Worm (Caenorhabditis elegans) whole organism, young adult: ENCODE data around the gene mec-10.
A peak's percentile ranks its signal among the peaks of the same experiment; 100 is the strongest.

Source experiments
- B0261.1 ChIP-seq: sonication (generic microtip); optimal IDR thresholded peaks from 2 replicates; lab custom pipeline; 2016; ENCODE audit warnings: mild to moderate bottlenecking, missing genetic modification characterization, moderate library complexity, missing compliant biosample characterization
- F33H1.4 ChIP-seq: fragments of 200-800 bp; sonication (Bioruptor generic); IDR thresholded peaks from 2 replicates; pipeline ENCODE4 v1.3.6; 2022; ENCODE audit warnings: missing genetic modification reagents, missing genetic modification characterization, missing compliant biosample characterization
- F57C9.4 ChIP-seq: sonication (generic microtip); optimal IDR thresholded peaks from 2 replicates; lab custom pipeline; 2017; ENCODE audit warnings: mild to moderate bottlenecking, missing genetic modification characterization, missing compliant biosample characterization
- K11D2.4 ChIP-seq: fragments of 200-800 bp; sonication (Bioruptor generic); IDR thresholded peaks from 2 replicates; pipeline ENCODE4 v1.3.6; 2022; ENCODE audit warnings: missing genetic modification reagents, missing genetic modification characterization, missing compliant biosample characterization
- T07F8.4 ChIP-seq: sonication (generic microtip); optimal IDR thresholded peaks from 2 replicates; lab custom pipeline; 2016; ENCODE audit warnings: mild to moderate bottlenecking, missing genetic modification characterization, moderate library complexity, missing compliant biosample characterization
- Y67H2A.10 ChIP-seq: fragments of 200-800 bp; sonication (Bioruptor generic); conservative IDR thresholded peaks from 2 replicates; pipeline ENCODE4 v1.3.6; 2022; ENCODE audit warnings: missing genetic modification reagents, missing genetic modification characterization, missing compliant biosample characterization
- ZK185.1 ChIP-seq: sonication (generic microtip); optimal IDR thresholded peaks from 2 replicates; lab custom pipeline; 2016; ENCODE audit warnings: mild to moderate bottlenecking, missing genetic modification characterization, missing compliant biosample characterization; ENCODE audit not compliant: poor library complexity, severe bottlenecking
- akir-1 ChIP-seq: fragments of 200-800 bp; sonication (Bioruptor generic); optimal IDR thresholded peaks from 2 replicates; lab custom pipeline; 2018; ENCODE audit warnings: mild to moderate bottlenecking, missing genetic modification characterization, moderate library complexity, missing compliant biosample characterization
- attf-5 ChIP-seq: fragments of 200-800 bp; sonication (Bioruptor generic); optimal IDR thresholded peaks from 2 replicates; lab custom pipeline; 2018; ENCODE audit warnings: mild to moderate bottlenecking, missing genetic modification characterization, missing compliant biosample characterization
- attf-6 ChIP-seq: fragments of 200-800 bp; sonication (Bioruptor generic); IDR thresholded peaks from 2 replicates; pipeline ENCODE4 v1.3.6; 2022; ENCODE audit warnings: missing genetic modification reagents, missing genetic modification characterization, missing compliant biosample characterization
- bed-1 ChIP-seq: fragments of 200-800 bp; sonication (Bioruptor generic); IDR thresholded peaks from 2 replicates; pipeline ENCODE4 v1.3.6; 2022; ENCODE audit warnings: missing genetic modification reagents, missing genetic modification characterization, missing compliant biosample characterization
- cebp-1 ChIP-seq, 2 experiments: fragments of 200-800 bp in 1 of 2; sonication (Bioruptor generic) in 1 of 2; sonication (generic microtip) in 1 of 2; IDR thresholded peaks in 1 of 2; optimal IDR thresholded peaks in 1 of 2; 2 replicates each; pipeline versions ENCODE4 v1.3.6 to Lab custom; 2017 to 2022; ENCODE audit warnings: missing compliant biosample characterization in 2 of 2, missing genetic modification characterization in 2 of 2, mild to moderate bottlenecking in 1 of 2, missing genetic modification reagents in 1 of 2, moderate library complexity in 1 of 2
- ceh-100 ChIP-seq: fragments of 200-800 bp; sonication (Bioruptor generic); IDR thresholded peaks from 2 replicates; pipeline ENCODE4 v1.3.6; 2022; ENCODE audit warnings: missing genetic modification reagents, missing genetic modification characterization, missing compliant biosample characterization
- ceh-40 ChIP-seq: fragments of 200-800 bp; sonication (Bioruptor generic); IDR thresholded peaks from 2 replicates; pipeline ENCODE4 v1.3.6; 2022; ENCODE audit warnings: missing genetic modification characterization, missing compliant biosample characterization
- ceh-79 ChIP-seq: sonication (generic microtip); optimal IDR thresholded peaks from 2 replicates; lab custom pipeline; 2017; ENCODE audit warnings: mild to moderate bottlenecking, missing genetic modification characterization, missing compliant biosample characterization
- ceh-91 ChIP-seq: fragments of 200-800 bp; sonication (Bioruptor generic); IDR thresholded peaks from 2 replicates; pipeline ENCODE4 v1.3.6; 2022; ENCODE audit warnings: missing genetic modification reagents, missing genetic modification characterization, missing compliant biosample characterization
- chd-7 ChIP-seq: sonication (generic microtip); optimal IDR thresholded peaks from 2 replicates; lab custom pipeline; 2016; ENCODE audit warnings: mild to moderate bottlenecking, missing genetic modification characterization, moderate library complexity, missing compliant biosample characterization
- dox-1 ChIP-seq: fragments of 200-800 bp; sonication (Bioruptor generic); IDR thresholded peaks from 2 replicates; pipeline ENCODE4 v1.3.6; 2022; ENCODE audit warnings: missing genetic modification reagents, missing genetic modification characterization, missing compliant biosample characterization
- dpl-1 ChIP-seq: fragments of 150-350 bp; optimal IDR thresholded peaks from 2 replicates; lab custom pipeline; 2014; ENCODE audit warnings: missing biosample characterization, missing genetic modification reagents, missing genetic modification characterization
- ekl-4 ChIP-seq: fragments of 200-800 bp; sonication (Bioruptor generic); IDR thresholded peaks from 2 replicates; pipeline ENCODE4 v1.3.6; 2022; ENCODE audit warnings: missing genetic modification reagents, missing genetic modification characterization, missing compliant biosample characterization
- ets-4 ChIP-seq: fragments of 200-800 bp; sonication (Bioruptor generic); optimal IDR thresholded peaks from 2 replicates; lab custom pipeline; 2018; ENCODE audit warnings: mild to moderate bottlenecking, missing genetic modification characterization, missing compliant biosample characterization
- fkh-3 ChIP-seq: sonication (generic microtip); optimal IDR thresholded peaks from 2 replicates; lab custom pipeline; 2016; ENCODE audit warnings: mild to moderate bottlenecking, missing genetic modification characterization, missing compliant biosample characterization
- hlh-26 ChIP-seq: fragments of 200-800 bp; sonication (Bioruptor generic); conservative IDR thresholded peaks from 2 replicates; pipeline ENCODE4 v1.3.6; 2022; ENCODE audit warnings: missing genetic modification reagents, missing genetic modification characterization, missing compliant biosample characterization
- hmg-1.2 ChIP-seq: fragments of 200-800 bp; sonication (Bioruptor generic); IDR thresholded peaks from 2 replicates; pipeline ENCODE4 v1.3.6; 2022; ENCODE audit warnings: missing genetic modification reagents, missing genetic modification characterization, missing compliant biosample characterization
- hmg-20 ChIP-seq: fragments of 200-800 bp; sonication (Bioruptor generic); IDR thresholded peaks from 2 replicates; pipeline ENCODE4 v1.3.6; 2022; ENCODE audit warnings: missing genetic modification reagents, missing genetic modification characterization, missing compliant biosample characterization
- lin-35 ChIP-seq, 3 experiments: fragments of 150-350 bp in 2 of 3; sonication (generic microtip) in 1 of 3; optimal IDR thresholded peaks; 2 replicates each; lab custom pipeline; 2014 to 2018; ENCODE audit warnings: missing biosample characterization in 3 of 3, missing genetic modification characterization in 3 of 3, missing genetic modification reagents in 3 of 3
- lin-40 ChIP-seq: sonication (generic microtip); optimal IDR thresholded peaks from 2 replicates; lab custom pipeline; 2016; ENCODE audit warnings: missing genetic modification characterization, mild to moderate bottlenecking, missing compliant biosample characterization, missing genotype, missing genetic modification reagents
- lir-1 ChIP-seq: fragments of 200-800 bp; sonication (Bioruptor generic); conservative IDR thresholded peaks from 2 replicates; pipeline ENCODE4 v1.3.6; 2022; ENCODE audit warnings: missing genetic modification reagents, missing genetic modification characterization, missing compliant biosample characterization
- madf-6 ChIP-seq: fragments of 200-800 bp; sonication (Bioruptor generic); IDR thresholded peaks from 2 replicates; pipeline ENCODE4 v1.3.6; 2022; ENCODE audit warnings: missing genetic modification reagents, missing genetic modification characterization, missing compliant biosample characterization
- mxl-1 ChIP-seq: sonication (generic microtip); optimal IDR thresholded peaks from 2 replicates; lab custom pipeline; 2016; ENCODE audit warnings: missing genetic modification characterization, missing compliant biosample characterization
- nfyb-1 ChIP-seq: fragments of 200-800 bp; sonication (Bioruptor generic); IDR thresholded peaks from 2 replicates; pipeline ENCODE4 v1.3.6; 2022; ENCODE audit warnings: missing genetic modification reagents, missing genetic modification characterization, missing compliant biosample characterization
- nhr-90 ChIP-seq: sonication (generic microtip); optimal IDR thresholded peaks from 2 replicates; lab custom pipeline; 2016; ENCODE audit warnings: missing genotype, mild to moderate bottlenecking, missing genetic modification characterization, missing compliant biosample characterization
- pbrm-1 ChIP-seq: fragments of 200-800 bp; sonication (Bioruptor generic); IDR thresholded peaks from 2 replicates; pipeline ENCODE4 v1.3.6; 2022; ENCODE audit warnings: missing genetic modification reagents, missing genetic modification characterization, missing compliant biosample characterization
- pha-4 ChIP-seq: fragments of 150-350 bp; sonication (generic microtip); optimal IDR thresholded peaks from 2 replicates; lab custom pipeline; 2014; ENCODE audit warnings: missing biosample characterization, missing genetic modification reagents, missing genetic modification characterization
- snpc-1.3 ChIP-seq: sonication (generic microtip); optimal IDR thresholded peaks from 2 replicates; lab custom pipeline; 2017; ENCODE audit warnings: missing genetic modification characterization, mild to moderate bottlenecking, missing compliant biosample characterization, antibody characterized with exemption, moderate library complexity, missing genotype, missing genetic modification reagents; ENCODE audit not compliant: insufficient read depth
- snpc-4 ChIP-seq, 5 experiments: fragments of 150-350 bp in 1 of 5; sonication (generic microtip) in 4 of 5; optimal IDR thresholded peaks; 2 replicates each; lab custom pipeline; 2014 to 2018; ENCODE audit warnings: missing genetic modification characterization in 5 of 5, missing biosample characterization in 3 of 5, antibody characterized with exemption in 2 of 5, mild to moderate bottlenecking in 2 of 5, missing compliant biosample characterization in 2 of 5, missing genotype in 2 of 5, moderate library complexity in 2 of 5, missing genetic modification reagents in 1 of 5
- unc-62 ChIP-seq: fragments of 150-350 bp; optimal IDR thresholded peaks from 2 replicates; lab custom pipeline; 2014; ENCODE audit warnings: missing biosample characterization, missing genetic modification reagents, missing genetic modification characterization
- ztf-22 ChIP-seq: fragments of 200-800 bp; sonication (Bioruptor generic); optimal IDR thresholded peaks from 2 replicates; lab custom pipeline; 2018; ENCODE audit warnings: mild to moderate bottlenecking, missing genetic modification characterization, moderate library complexity, missing compliant biosample characterization
- ztf-28 ChIP-seq: fragments of 200-800 bp; sonication (Bioruptor generic); IDR thresholded peaks from 2 replicates; pipeline ENCODE4 v1.3.6; 2022; ENCODE audit warnings: missing genetic modification reagents, missing genetic modification characterization, missing compliant biosample characterization
- ztf-3 ChIP-seq: fragments of 200-800 bp; sonication (Bioruptor generic); optimal IDR thresholded peaks from 2 replicates; lab custom pipeline; 2018; ENCODE audit warnings: mild to moderate bottlenecking, missing genetic modification characterization, missing compliant biosample characterization

Gene mec-10

ce11 chrX:8417727-8418126, 52.4 kb downstream of the mec-10 start (continued):
- TF ChIP-seq ZK185.1 (tag; lab: Kevin White, UChicago) (no peak), F57C9.4 (tag; lab: Kevin White, UChicago) (no peak), pha-4 (no peak), Y67H2A.10 (no peak), ceh-91 (GFP tag; lab: Robert Waterston, UW) (no peak), fkh-3 (tag; lab: Kevin White, UChicago) (no peak), lin-40 (tag; lab: Kevin White, UChicago) (no peak), hmg-20 (GFP tag; lab: Robert Waterston, UW) (no peak), ztf-28 (GFP tag; lab: Robert Waterston, UW) (no peak), chd-7 (no peak), snpc-4 (GFP tag; optimal IDR thresholded peaks at IDR 0.05; lab: Kevin White, UChicago) (no peak), snpc-4 (tag; optimal IDR thresholded peaks at IDR 0.05; lab: Kevin White, UChicago) (peak in 1 of 4 experiments; percentile 38), ceh-79 (tag; lab: Kevin White, UChicago) (no peak), ets-4 (GFP tag; lab: Kevin White, UChicago) (no peak), attf-6 (GFP tag; lab: Robert Waterston, UW) (no peak), ekl-4 (GFP tag; lab: Robert Waterston, UW) (no peak), K11D2.4 (GFP tag; lab: Robert Waterston, UW) (no peak), ztf-22 (GFP tag; lab: Kevin White, UChicago) (no peak), ceh-40 (no peak), B0261.1 (tag; lab: Kevin White, UChicago) (peak; percentile 65), attf-5 (GFP tag; lab: Kevin White, UChicago) (no peak), nfyb-1 (GFP tag; lab: Robert Waterston, UW) (no peak), nhr-90 (peak; percentile 37), snpc-1.3 (tag; lab: Kevin White, UChicago) (peak; percentile 17), mxl-1 (tag; lab: Kevin White, UChicago) (no peak), dpl-1 (GFP tag; lab: Kevin White, UChicago) (no peak), F33H1.4 (GFP tag; lab: Robert Waterston, UW) (no peak), dox-1 (GFP tag; lab: Robert Waterston, UW) (no peak), akir-1 (GFP tag; lab: Kevin White, UChicago) (no peak)

DNA sequence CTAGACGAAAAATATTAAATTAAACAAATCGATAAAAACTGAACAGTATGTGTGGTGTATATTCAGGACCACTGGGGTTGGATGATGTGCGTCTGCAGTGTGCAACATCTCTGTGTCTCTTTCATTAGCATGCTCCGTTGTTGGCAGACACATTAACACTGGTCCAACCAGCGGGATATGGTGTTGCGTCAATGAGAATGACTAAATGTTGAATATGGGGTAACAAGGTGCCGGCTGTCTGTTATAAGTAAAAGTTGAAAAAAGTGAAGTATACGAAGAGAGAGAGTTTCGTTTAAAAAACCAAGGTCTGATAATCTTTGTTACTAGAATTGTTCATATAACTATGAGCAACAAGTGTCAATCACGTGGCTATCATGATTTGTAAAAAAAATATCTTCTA, 53.3 kb downstream of the mec-10 start, which contains the start of gene ced-8:
TSS of gene ced-8 (minus strand) at position 101 of the 400 bp plus-strand sequence.
- TF ChIP-seq cebp-1 (GFP tag; IDR thresholded peaks at IDR 0.05; lab: Robert Waterston, UW) (no peak), cebp-1 (tag; optimal IDR thresholded peaks at IDR 0.05; lab: Kevin White, UChicago) (no peak), bed-1 (no peak), ceh-100 (GFP tag; lab: Robert Waterston, UW) (no peak), pbrm-1 (GFP tag; lab: Robert Waterston, UW) (no peak), T07F8.4 (tag; lab: Kevin White, UChicago) (no peak), lin-40 (tag; lab: Kevin White, UChicago) (no peak), lir-1 (GFP tag; lab: Robert Waterston, UW) (no peak), lin-35 (GFP tag; optimal IDR thresholded peaks at IDR 0.05; lab: Kevin White, UChicago) (no peak), hmg-1.2 (GFP tag; lab: Robert Waterston, UW) (no peak), F57C9.4 (tag; lab: Kevin White, UChicago) (no peak), hlh-26 (no peak), ztf-3 (GFP tag; lab: Kevin White, UChicago) (no peak), madf-6 (GFP tag; lab: Robert Waterston, UW) (no peak), unc-62 (no peak), F33H1.4 (GFP tag; lab: Robert Waterston, UW) (no peak)
- TF ChIP-seq, all 124 proteins: peak for 0
